Fruit fly (Drosophila melanogaster): Measurements from ENCODE around the gene RhoGAP71E.

The RhoGAP71E gene

dm6 chr3L:15563058-15563850, 25.4 kb upstream of the RhoGAP71E start, which contains the start of the genes CG7739 and SCCRO (continued):
- TF ChIP-seq CG18476 (GFP tag; optimal IDR thresholded peaks at IDR 0.05) (peak; percentile 1), HmgZ (tag; optimal IDR thresholded peaks at IDR 0.05) (peak; percentile 20), CG9876 (GFP tag; optimal IDR thresholded peaks at IDR 0.05) (no peak), CG12236 (GFP tag; optimal IDR thresholded peaks at IDR 0.05) (no peak), scrt (GFP tag; optimal IDR thresholded peaks at IDR 0.05) (no peak), slou (GFP tag; optimal IDR thresholded peaks at IDR 0.05) (no peak), CG32767 (GFP tag; IDR thresholded peaks at IDR 0.05) (peak; percentile 43; the same call in 1 of the 2 replicates), Atf-2 (GFP tag; optimal IDR thresholded peaks at IDR 0.05) (no peak), gsb (GFP tag; IDR thresholded peaks at IDR 0.05) (no peak), ash1 (GFP tag; optimal IDR thresholded peaks at IDR 0.05) (no peak), Deaf1 (tag; optimal IDR thresholded peaks at IDR 0.05) (no peak), CG9609 (GFP tag; optimal IDR thresholded peaks at IDR 0.05) (peak; percentile 20), CG4820 (GFP tag; optimal IDR thresholded peaks at IDR 0.05) (peak; percentile 5), CG10274 (GFP tag; optimal IDR thresholded peaks at IDR 0.05) (no peak), slbo (GFP tag; IDR thresholded peaks at IDR 0.05) (peak; percentile 86), hth (optimal IDR thresholded peaks at IDR 0.05) (no peak), CG30020 (tag; optimal IDR thresholded peaks at IDR 0.05) (peak; percentile 87), crol (GFP tag; IDR thresholded peaks at IDR 0.05) (no peak), H15 (GFP tag; IDR thresholded peaks at IDR 0.05) (no peak), E2f2 (GFP tag; IDR thresholded peaks at IDR 0.05) (peak; percentile 52), Kr (GFP tag; optimal IDR thresholded peaks at IDR 0.05) (no peak), Sry-δ (GFP tag; optimal IDR thresholded peaks at IDR 0.05) (peak; percentile 49), dpn (GFP tag; optimal IDR thresholded peaks at IDR 0.05) (peak; percentile 22 to 23), en (GFP tag; optimal IDR thresholded peaks at IDR 0.05) (no peak), MESR4 (GFP tag; optimal IDR thresholded peaks at IDR 0.05) (peak; percentile 92), chn (GFP tag; optimal IDR thresholded peaks at IDR 0.05) (peak; percentile 49), CG16815 (GFP tag; optimal IDR thresholded peaks at IDR 0.05) (no peak), CG4707 (GFP tag; optimal IDR thresholded peaks at IDR 0.05) (no peak), Spps (tag; optimal IDR thresholded peaks at IDR 0.05) (no peak), Antp (GFP tag; optimal IDR thresholded peaks at IDR 0.05) (peak; percentile 26), CG6689 (GFP tag; IDR thresholded peaks at IDR 0.05) (peak; percentile 73), repo (GFP tag; optimal IDR thresholded peaks at IDR 0.05) (no peak), CG10979 (tag; optimal IDR thresholded peaks at IDR 0.05) (peak; percentile 19), CG11695 (GFP tag; IDR thresholded peaks at IDR 0.05) (peak; percentile 75), ssp (GFP tag; IDR thresholded peaks at IDR 0.05) (peak; percentile 83), pita (GFP tag; optimal IDR thresholded peaks at IDR 0.05) (no peak), CG9932 (GFP tag; IDR thresholded peaks at IDR 0.05) (peak; percentile 81), CG17829 (tag; optimal IDR thresholded peaks at IDR 0.05) (peak; percentile 71), crc (GFP tag; optimal IDR thresholded peaks at IDR 0.05) (no peak), sima (GFP tag; optimal IDR thresholded peaks at IDR 0.05) (no peak), CG4730 (GFP tag; IDR thresholded peaks at IDR 0.05) (peak; percentile 56; the same call in 1 of the 2 replicates), psq (GFP tag; optimal IDR thresholded peaks at IDR 0.05) (peak; percentile 50), CG4854 (GFP tag; optimal IDR thresholded peaks at IDR 0.05) (no peak), CG17186 (GFP tag; optimal IDR thresholded peaks at IDR 0.05) (no peak), Asciz (GFP tag; optimal IDR thresholded peaks at IDR 0.05) (no peak), CG10209 (GFP tag; optimal IDR thresholded peaks at IDR 0.05) (peak; percentile 45), CG7357 (GFP tag; IDR thresholded peaks at IDR 0.05) (peak; percentile 93), CG6813 (GFP tag; optimal IDR thresholded peaks at IDR 0.05) (no peak), CG4404 (GFP tag; IDR thresholded peaks at IDR 0.05) (peak; percentile 37; the same call in 1 of the 2 replicates), Elba2 (GFP tag; optimal IDR thresholded peaks at IDR 0.05) (peak; percentile 89), cad (GFP tag; optimal IDR thresholded peaks at IDR 0.05) (no peak)

Measured in whole organism, embryonic.